Worm (Caenorhabditis elegans) whole organism, young adult: ENCODE data around the gene ascc-1.

Experiments used
- B0261.1 ChIP-seq: sonication (generic microtip); optimal IDR thresholded peaks from 2 replicates; lab custom pipeline; 2016; ENCODE audit warnings: mild to moderate bottlenecking, missing genetic modification characterization, moderate library complexity, missing compliant biosample characterization
- D2030.7 ChIP-seq: fragments of 200-800 bp; sonication (Bioruptor generic); IDR thresholded peaks from 2 replicates; pipeline ENCODE4 v1.3.6; 2022; ENCODE audit warnings: missing genetic modification reagents, missing genetic modification characterization, missing compliant biosample characterization
- F10E7.11 ChIP-seq: sonication (generic microtip); optimal IDR thresholded peaks from 2 replicates; lab custom pipeline; 2017; ENCODE audit warnings: mild to moderate bottlenecking, missing genetic modification characterization, moderate library complexity, missing compliant biosample characterization
- F33H1.4 ChIP-seq: fragments of 200-800 bp; sonication (Bioruptor generic); IDR thresholded peaks from 2 replicates; pipeline ENCODE4 v1.3.6; 2022; ENCODE audit warnings: missing genetic modification reagents, missing genetic modification characterization, missing compliant biosample characterization
- F55B11.4 ChIP-seq: sonication (generic microtip); optimal IDR thresholded peaks from 2 replicates; lab custom pipeline; 2016; ENCODE audit warnings: missing compliant biosample characterization, missing genetic modification characterization, borderline replicate concordance; ENCODE audit not compliant: insufficient read depth
- K11D2.4 ChIP-seq: fragments of 200-800 bp; sonication (Bioruptor generic); IDR thresholded peaks from 2 replicates; pipeline ENCODE4 v1.3.6; 2022; ENCODE audit warnings: missing genetic modification reagents, missing genetic modification characterization, missing compliant biosample characterization
- K12H6.12 ChIP-seq: fragments of 200-800 bp; sonication (Bioruptor generic); optimal IDR thresholded peaks from 2 replicates; lab custom pipeline; 2018; ENCODE audit warnings: mild to moderate bottlenecking, missing genetic modification characterization, missing compliant biosample characterization
- T26A5.8 ChIP-seq: sonication (generic microtip); optimal IDR thresholded peaks from 2 replicates; lab custom pipeline; 2016; ENCODE audit warnings: missing genetic modification characterization, missing compliant biosample characterization
- Y53F4B.3 ChIP-seq: fragments of 200-800 bp; sonication (Bioruptor generic); IDR thresholded peaks from 2 replicates; pipeline ENCODE4 v1.3.6; 2022; ENCODE audit warnings: missing genetic modification reagents, missing genetic modification characterization, missing compliant biosample characterization
- Y56A3A.18 ChIP-seq: fragments of 200-800 bp; sonication (Bioruptor generic); IDR thresholded peaks from 2 replicates; pipeline ENCODE4 v1.3.6; 2022; ENCODE audit warnings: missing genetic modification reagents, missing genetic modification characterization, missing compliant biosample characterization
- Y79H2A.3 ChIP-seq: fragments of 200-800 bp; sonication (Bioruptor generic); conservative IDR thresholded peaks from 2 replicates; pipeline ENCODE4 v1.3.6; 2022; ENCODE audit warnings: missing genetic modification reagents, missing genetic modification characterization, missing compliant biosample characterization
- Y95B8A.8 ChIP-seq: fragments of 200-800 bp; sonication (Bioruptor generic); IDR thresholded peaks from 2 replicates; pipeline ENCODE4 v1.3.6; 2022; ENCODE audit warnings: missing genetic modification reagents, missing genetic modification characterization, missing compliant biosample characterization
- ZK185.1 ChIP-seq: sonication (generic microtip); optimal IDR thresholded peaks from 2 replicates; lab custom pipeline; 2016; ENCODE audit warnings: mild to moderate bottlenecking, missing genetic modification characterization, missing compliant biosample characterization; ENCODE audit not compliant: poor library complexity, severe bottlenecking
- ama-1 ChIP-seq, 3 experiments: fragments of 150-350 bp in 1 of 3; sonication (generic microtip) in 2 of 3; optimal IDR thresholded peaks; 2 replicates each; lab custom pipeline; 2014 to 2018; ENCODE audit warnings: missing biosample characterization in 2 of 3, missing genetic modification characterization in 2 of 3, missing genetic modification reagents in 2 of 3
- ccch-3 ChIP-seq: fragments of 200-800 bp; sonication (Bioruptor generic); optimal IDR thresholded peaks from 2 replicates; lab custom pipeline; 2018; ENCODE audit warnings: mild to moderate bottlenecking, missing genetic modification characterization, missing compliant biosample characterization
- ceh-40 ChIP-seq: fragments of 200-800 bp; sonication (Bioruptor generic); IDR thresholded peaks from 2 replicates; pipeline ENCODE4 v1.3.6; 2022; ENCODE audit warnings: missing genetic modification characterization, missing compliant biosample characterization
- ceh-91 ChIP-seq: fragments of 200-800 bp; sonication (Bioruptor generic); IDR thresholded peaks from 2 replicates; pipeline ENCODE4 v1.3.6; 2022; ENCODE audit warnings: missing genetic modification reagents, missing genetic modification characterization, missing compliant biosample characterization
- dox-1 ChIP-seq: fragments of 200-800 bp; sonication (Bioruptor generic); IDR thresholded peaks from 2 replicates; pipeline ENCODE4 v1.3.6; 2022; ENCODE audit warnings: missing genetic modification reagents, missing genetic modification characterization, missing compliant biosample characterization
- dpl-1 ChIP-seq: fragments of 150-350 bp; optimal IDR thresholded peaks from 2 replicates; lab custom pipeline; 2014; ENCODE audit warnings: missing biosample characterization, missing genetic modification reagents, missing genetic modification characterization
- egl-18 ChIP-seq: fragments of 200-800 bp; sonication (Bioruptor generic); IDR thresholded peaks from 2 replicates; pipeline ENCODE4 v1.3.6; 2022; ENCODE audit warnings: missing genetic modification reagents, missing genetic modification characterization, missing compliant biosample characterization
- egl-44 ChIP-seq: fragments of 200-800 bp; sonication (Bioruptor generic); IDR thresholded peaks from 2 replicates; pipeline ENCODE4 v1.3.6; 2022; ENCODE audit warnings: missing genetic modification reagents, missing genetic modification characterization, missing compliant biosample characterization
- hrde-1 ChIP-seq: sonication (generic microtip); optimal IDR thresholded peaks from 2 replicates; lab custom pipeline; 2016; ENCODE audit warnings: missing genetic modification characterization, mild to moderate bottlenecking, missing compliant biosample characterization, moderate library complexity, missing genotype, missing genetic modification reagents, borderline replicate concordance
- lag-1 ChIP-seq: fragments of 200-800 bp; sonication (Bioruptor generic); IDR thresholded peaks from 2 replicates; pipeline ENCODE4 v1.3.6; 2022; ENCODE audit warnings: missing genetic modification reagents, missing genetic modification characterization, missing compliant biosample characterization
- lin-35 ChIP-seq, 3 experiments: fragments of 150-350 bp in 2 of 3; sonication (generic microtip) in 1 of 3; optimal IDR thresholded peaks; 2 replicates each; lab custom pipeline; 2014 to 2018; ENCODE audit warnings: missing biosample characterization in 3 of 3, missing genetic modification characterization in 3 of 3, missing genetic modification reagents in 3 of 3
- madf-8 ChIP-seq: fragments of 200-800 bp; sonication (Bioruptor generic); conservative IDR thresholded peaks from 2 replicates; pipeline ENCODE4 v1.3.6; 2022; ENCODE audit warnings: missing genetic modification reagents, missing genetic modification characterization, missing compliant biosample characterization
- mcd-1 ChIP-seq: fragments of 200-800 bp; sonication (Bioruptor generic); IDR thresholded peaks from 2 replicates; pipeline ENCODE4 v1.3.6; 2022; ENCODE audit warnings: missing genetic modification reagents, missing genetic modification characterization, missing compliant biosample characterization
- nfyb-1 ChIP-seq: fragments of 200-800 bp; sonication (Bioruptor generic); IDR thresholded peaks from 2 replicates; pipeline ENCODE4 v1.3.6; 2022; ENCODE audit warnings: missing genetic modification reagents, missing genetic modification characterization, missing compliant biosample characterization
- sdz-38 ChIP-seq: sonication (generic microtip); optimal IDR thresholded peaks from 2 replicates; lab custom pipeline; 2016; ENCODE audit warnings: missing genotype, missing genetic modification characterization, missing compliant biosample characterization
- sea-2 ChIP-seq: fragments of 200-800 bp; sonication (Bioruptor generic); IDR thresholded peaks from 2 replicates; pipeline ENCODE4 v1.3.6; 2022; ENCODE audit warnings: missing genetic modification characterization, missing compliant biosample characterization
- snpc-4 ChIP-seq, 5 experiments: fragments of 150-350 bp in 1 of 5; sonication (generic microtip) in 4 of 5; optimal IDR thresholded peaks; 2 replicates each; lab custom pipeline; 2014 to 2018; ENCODE audit warnings: missing genetic modification characterization in 5 of 5, missing biosample characterization in 3 of 5, antibody characterized with exemption in 2 of 5, mild to moderate bottlenecking in 2 of 5, missing compliant biosample characterization in 2 of 5, missing genotype in 2 of 5, moderate library complexity in 2 of 5, missing genetic modification reagents in 1 of 5
- sptf-2 ChIP-seq: fragments of 200-800 bp; sonication (Bioruptor generic); optimal IDR thresholded peaks from 2 replicates; lab custom pipeline; 2018; ENCODE audit warnings: mild to moderate bottlenecking, missing genetic modification characterization, missing compliant biosample characterization
- zfh-2 ChIP-seq: fragments of 200-800 bp; sonication (Bioruptor generic); conservative IDR thresholded peaks from 2 replicates; pipeline ENCODE4 v1.3.6; 2022; ENCODE audit warnings: missing genetic modification reagents, missing genetic modification characterization, missing compliant biosample characterization
- zim-3 ChIP-seq: sonication (generic microtip); optimal IDR thresholded peaks from 2 replicates; lab custom pipeline; 2017; ENCODE audit warnings: mild to moderate bottlenecking, missing genetic modification characterization, moderate library complexity, missing compliant biosample characterization
- ztf-25 ChIP-seq: fragments of 200-800 bp; sonication (Bioruptor generic); IDR thresholded peaks from 2 replicates; pipeline ENCODE4 v1.3.6; 2022; ENCODE audit warnings: missing genetic modification reagents, missing genetic modification characterization, missing compliant biosample characterization
- ztf-26 ChIP-seq: sonication (generic microtip); optimal IDR thresholded peaks from 2 replicates; lab custom pipeline; 2017; ENCODE audit warnings: missing genetic modification characterization, missing compliant biosample characterization

Gene ascc-1

ce11 chrII:43640-44039 lies 13.8 kb upstream of the ascc-1 start, which contains the start of gene nfyc-1 (continued):
- peak; percentile 17 for TF ChIP-seq dpl-1 (GFP tag; lab: Kevin White, UChicago)
- no peak for TF ChIP-seq zim-3 (tag; lab: Kevin White, UChicago)
- TF ChIP-seq K12H6.12 (tag; lab: Kevin White, UChicago): no peak
- TF ChIP-seq mcd-1 (GFP tag; lab: Robert Waterston, UW): peak; percentile 81
- TF ChIP-seq snpc-4 (GFP tag; optimal IDR thresholded peaks at IDR 0.05; lab: Kevin White, UChicago): no peak
- TF ChIP-seq snpc-4 (tag; optimal IDR thresholded peaks at IDR 0.05; lab: Kevin White, UChicago): peak in 2 of 4 experiments; percentile 4 to 37
- TF ChIP-seq D2030.7 (GFP tag; lab: Robert Waterston, UW): peak; percentile 66
- no peak for TF ChIP-seq zfh-2 (GFP tag; lab: Robert Waterston, UW)
- TF ChIP-seq dox-1: peak; percentile 41; the same call in 1 of the 2 replicates
- TF ChIP-seq Y95B8A.8: no peak
- TF ChIP-seq ZK185.1 (tag; lab: Kevin White, UChicago): peak; percentile 26
- no peak for TF ChIP-seq F55B11.4 (tag; lab: Kevin White, UChicago)

- TF ChIP-seq ceh-91 (GFP tag; lab: Robert Waterston, UW) (no peak), nfyb-1 (GFP tag; lab: Robert Waterston, UW) (no peak), ama-1 (optimal IDR thresholded peaks at IDR 0.05; lab: Kevin White, UChicago) (no peak), ama-1 (GFP tag; optimal IDR thresholded peaks at IDR 0.05; lab: Kevin White, UChicago) (no peak), hrde-1 (no peak), T26A5.8 (tag; lab: Kevin White, UChicago) (no peak), egl-18 (GFP tag; lab: Robert Waterston, UW) (no peak), madf-8 (GFP tag; lab: Robert Waterston, UW) (no peak), dox-1 (no peak), Y56A3A.18 (GFP tag; lab: Robert Waterston, UW) (no peak), ceh-40 (no peak), B0261.1 (tag; lab: Kevin White, UChicago) (no peak), ztf-25 (no peak)
- TF ChIP-seq, all 124 proteins: peak for 0
Measured at ce11 chrII:44740-45139, 12.7 kb upstream of the ascc-1 start, which contains the start of gene rpoa-49. TSS of gene rpoa-49 (plus strand) at chrII:45040.

ce11 chrII:46116-46515 lies 11.4 kb upstream of the ascc-1 start, which contains the start of gene rpt-4:
TSS of gene rpt-4 (minus strand) at chrII:46216.
- TF ChIP-seq ccch-3 (GFP tag; lab: Kevin White, UChicago) (no peak), F33H1.4 (GFP tag; lab: Robert Waterston, UW) (no peak), F55B11.4 (tag; lab: Kevin White, UChicago) (no peak), T26A5.8 (tag; lab: Kevin White, UChicago) (no peak), egl-44 (GFP tag; lab: Robert Waterston, UW) (no peak), F10E7.11 (no peak), Y79H2A.3 (GFP tag; lab: Robert Waterston, UW) (no peak), lin-35 (GFP tag; optimal IDR thresholded peaks at IDR 0.05; lab: Kevin White, UChicago) (no peak), sptf-2 (no peak), lag-1 (GFP tag; lab: Robert Waterston, UW) (no peak), Y95B8A.8 (no peak), snpc-4 (GFP tag; optimal IDR thresholded peaks at IDR 0.05; lab: Kevin White, UChicago) (no peak), snpc-4 (tag; optimal IDR thresholded peaks at IDR 0.05; lab: Kevin White, UChicago) (no peak), B0261.1 (tag; lab: Kevin White, UChicago) (no peak), K11D2.4 (GFP tag; lab: Robert Waterston, UW) (no peak), sdz-38 (no peak), ztf-26 (tag; lab: Kevin White, UChicago) (no peak), ama-1 (optimal IDR thresholded peaks at IDR 0.05; lab: Kevin White, UChicago) (no peak), ama-1 (GFP tag; optimal IDR thresholded peaks at IDR 0.05; lab: Kevin White, UChicago) (no peak), sea-2 (GFP tag; lab: Robert Waterston, UW) (no peak), Y53F4B.3 (GFP tag; lab: Robert Waterston, UW) (no peak)
